Worm (Caenorhabditis elegans): Measurements from ENCODE around the gene cul-2.

- TF ChIP-seq cog-1 (tag; optimal IDR thresholded peaks at IDR 0.05) (no peak), ztf-29 (GFP tag; IDR thresholded peaks at IDR 0.05) (no peak), flt-1 (GFP tag; IDR thresholded peaks at IDR 0.05) (no peak), tab-1 (GFP tag; IDR thresholded peaks at IDR 0.05) (no peak), klf-2 (GFP tag; conservative IDR thresholded peaks at IDR 0.05) (no peak)
These were observed 44.8 kb upstream of the cul-2 start, which contains the start of gene T12D8.10 for ce11 chrIII:13642227-13642626.
